Fruit fly (Drosophila melanogaster) whole organism: ENCODE results near the gene Rai1.

ENCODE experiments used
- Dll ChIP-seq: fragments of >200 bp; optimal IDR thresholded peaks from 2 replicates; lab custom pipeline; 2017
- psq ChIP-seq: fragments of >200 bp; optimal IDR thresholded peaks from 2 replicates; lab custom pipeline; 2017
- usp ChIP-seq: fragments of >200 bp; optimal IDR thresholded peaks from 2 replicates; lab custom pipeline; 2017; ENCODE audit warnings: missing biosample characterization, missing genetic modification characterization, mixed read lengths

DNA sequence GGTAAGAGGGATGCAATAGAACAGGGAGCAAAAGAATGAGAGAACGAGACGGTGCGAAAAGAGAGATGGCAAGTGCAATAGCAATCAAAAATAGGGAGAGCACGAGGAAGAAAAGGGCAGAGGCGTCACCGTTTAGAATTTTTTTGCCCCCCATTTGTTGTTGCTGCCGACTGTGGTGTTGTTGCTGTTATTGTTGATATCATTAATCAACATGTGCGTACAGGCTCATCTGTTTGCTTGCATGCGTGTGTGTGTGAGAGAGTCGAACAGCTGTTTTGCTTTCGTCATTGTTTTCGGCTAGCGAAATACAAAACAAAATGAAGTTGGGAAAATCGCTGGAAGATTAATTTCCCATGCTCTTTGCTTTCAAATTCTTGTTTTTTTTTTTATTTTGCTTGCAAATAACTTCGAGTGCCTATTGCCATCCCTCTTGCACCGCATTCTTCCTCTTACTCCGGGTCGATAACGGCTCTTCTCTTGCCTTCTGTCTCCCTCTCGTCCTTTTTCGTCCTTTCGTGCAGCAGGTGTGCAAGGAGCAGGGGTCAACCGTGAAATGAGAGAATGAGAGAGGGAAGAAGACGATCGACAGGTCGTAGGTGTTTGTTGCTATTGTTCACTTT is 9.9 kb downstream of the Rai1 start:
- TF ChIP-seq Dll (lab: Kevin White, UChicago), result no peak
- TF ChIP-seq usp (GFP tag; lab: Kevin White, UChicago), result no peak
- TF ChIP-seq psq (lab: Kevin White, UChicago), result no peak
